Fruit fly (Drosophila melanogaster) S2 (cell line): ENCODE data around the gene Aldh7A1.

Experiments used
- CG8478 ChIP-seq: fragments of >200 bp; optimal IDR thresholded peaks from 2 replicates; lab custom pipeline; 2018
- CTCF ChIP-seq, 2 experiments: fragments of >200 bp; optimal IDR thresholded peaks; 2 replicates each; lab custom pipeline; 2018

DNA sequence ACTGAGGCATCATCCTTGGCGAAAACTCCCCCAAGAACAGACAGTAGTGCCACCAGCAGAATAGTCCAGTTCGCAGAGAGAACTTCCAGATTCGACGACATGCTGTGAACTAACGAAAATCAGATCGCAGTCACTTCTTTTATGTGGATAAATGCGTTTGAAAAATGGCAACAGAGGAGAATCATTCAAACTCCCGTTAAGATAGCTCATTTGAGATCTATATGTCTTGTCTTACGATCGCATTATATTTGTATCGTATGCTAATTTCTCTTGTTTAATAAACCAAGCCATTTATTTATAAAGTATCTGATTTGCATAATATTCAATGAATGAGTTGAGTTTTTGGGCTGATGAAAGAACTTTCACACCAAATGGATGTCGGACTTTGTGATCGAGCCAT lies 12.0 kb upstream of the Aldh7A1 start, which contains the start of gene CG14089:
- TF ChIP-seq CTCF (optimal IDR thresholded peaks at IDR 0.05; lab: Kevin White, UChicago) (no peak), CG8478 (no peak)
